Worm (Caenorhabditis elegans): Measurements from ENCODE around the gene klp-20.

ce11 chrIII:178126-178525 is 31.7 kb upstream of the klp-20 start:
- no peak for TF ChIP-seq ets-5 (GFP tag; IDR thresholded peaks at IDR 0.05)
- TF ChIP-seq hlh-17 (GFP tag; optimal IDR thresholded peaks at IDR 0.05; ENCODE audit: borderline replicate concordance) = no peak
- no peak for TF ChIP-seq ztf-11 (tag; optimal IDR thresholded peaks at IDR 0.05)
- TF ChIP-seq skn-1 (tag; optimal IDR thresholded peaks at IDR 0.05) = no peak
- no peak for TF ChIP-seq aly-2 (tag; optimal IDR thresholded peaks at IDR 0.05)
- TF ChIP-seq elt-3 (tag; optimal IDR thresholded peaks at IDR 0.05) = no peak
- no peak for TF ChIP-seq lsy-2 (tag; optimal IDR thresholded peaks at IDR 0.05)
- TF ChIP-seq elt-2 (tag; optimal IDR thresholded peaks at IDR 0.05) = no peak
